Worm (Caenorhabditis elegans): ENCODE data around the gene C28H8.7.

The C28H8.7 gene

ce11 chrIII:5840277-5840676 is 46.5 kb downstream of the C28H8.7 start:
- TF ChIP-seq nhr-76 (tag; optimal IDR thresholded peaks at IDR 0.05) (no peak), ces-1 (GFP tag; optimal IDR thresholded peaks at IDR 0.05) (peak; percentile 27), sptf-1 (tag; optimal IDR thresholded peaks at IDR 0.05) (no peak), M03D4.4 (tag; optimal IDR thresholded peaks at IDR 0.05) (no peak)

DNA sequence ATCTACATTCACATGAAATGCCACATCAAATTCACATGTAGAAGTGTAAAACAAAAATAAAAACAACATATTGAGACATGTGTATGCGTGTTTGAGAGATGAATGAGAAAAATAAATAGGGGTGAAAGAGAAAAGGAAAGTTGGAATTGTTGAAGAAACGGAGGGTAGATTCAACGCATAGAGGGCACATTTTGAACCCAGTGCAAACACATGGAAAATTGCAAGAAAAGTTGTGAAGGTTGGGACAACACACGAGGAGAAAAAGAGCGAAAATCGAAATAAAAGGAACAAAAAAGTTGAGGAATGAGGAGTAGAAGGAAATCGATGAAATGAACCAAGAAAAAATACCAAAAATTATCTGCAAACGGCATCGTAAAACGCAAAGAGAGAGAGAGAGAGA is 47.2 kb downstream of the C28H8.7 start:
- no peak for TF ChIP-seq lin-13 (tag; optimal IDR thresholded peaks at IDR 0.05)

- no peak for TF ChIP-seq tbx-8 (GFP tag; optimal IDR thresholded peaks at IDR 0.05)
- TF ChIP-seq zip-8 (tag; optimal IDR thresholded peaks at IDR 0.05) = no peak
- no peak for TF ChIP-seq drap-1 (GFP tag; optimal IDR thresholded peaks at IDR 0.05)
- peak; percentile 32 for TF ChIP-seq elt-3 (tag; optimal IDR thresholded peaks at IDR 0.05)
These were observed 47.6 kb downstream of the C28H8.7 start for ce11 chrIII:5839147-5839546.

DNA sequence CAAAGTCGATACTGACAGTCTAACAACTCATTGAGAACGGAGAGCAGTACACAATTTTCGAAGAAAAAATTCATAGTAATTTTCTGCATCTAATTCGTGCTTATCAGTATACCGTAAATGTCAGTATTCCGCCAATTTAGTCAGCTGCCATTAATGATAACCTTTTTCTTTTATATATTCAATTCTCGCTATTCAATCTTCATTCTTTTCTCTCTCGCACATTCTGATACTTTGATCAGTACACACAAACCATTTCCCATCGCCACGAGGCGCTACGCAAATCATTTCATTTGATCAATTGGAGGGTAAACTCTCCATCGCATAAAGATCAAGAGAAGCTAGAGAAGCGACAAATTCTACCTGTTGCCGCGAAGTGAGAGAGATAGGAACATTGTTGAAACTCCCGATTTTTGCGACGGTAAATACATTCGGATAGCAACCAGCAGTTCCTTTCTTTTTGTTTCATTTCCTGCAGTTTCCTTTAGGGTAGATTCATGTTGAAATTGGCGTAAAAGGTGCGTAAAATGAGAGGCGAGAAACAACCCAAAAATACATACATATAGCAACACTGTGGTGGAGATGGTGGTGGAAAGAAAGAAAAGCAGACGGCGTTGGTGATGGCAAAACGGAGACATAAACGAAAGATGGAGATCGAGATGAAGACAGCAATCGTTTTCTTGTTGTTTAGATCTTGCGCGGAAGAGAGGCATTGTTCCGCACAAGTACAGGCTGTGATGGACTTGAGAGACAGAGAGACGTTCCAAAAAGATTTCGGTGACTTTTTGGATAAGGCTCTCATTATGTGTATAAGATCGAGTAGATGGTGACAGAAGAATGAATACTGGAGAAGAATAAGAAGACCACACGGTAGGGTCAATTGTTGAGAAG is 48.4 kb downstream of the C28H8.7 start:
- TF ChIP-seq ces-1 (GFP tag; optimal IDR thresholded peaks at IDR 0.05) (no peak), ham-2 (GFP tag; optimal IDR thresholded peaks at IDR 0.05) (peak; percentile 48), mep-1 (tag; optimal IDR thresholded peaks at IDR 0.05) (peak; percentile 26), pha-4 (tag; optimal IDR thresholded peaks at IDR 0.05) (no peak), sem-2 (GFP tag; optimal IDR thresholded peaks at IDR 0.05) (no peak), elt-1 (tag; optimal IDR thresholded peaks at IDR 0.05; ENCODE audit: borderline replicate concordance, insufficient read depth) (peak; percentile 95), elt-3 (tag; optimal IDR thresholded peaks at IDR 0.05) (peak; percentile 15)

ce11 chrIII:5836816-5837215 is 50.0 kb downstream of the C28H8.7 start, which contains the start of gene W04D12.1:
TSS of gene W04D12.1 (plus strand) at chrIII:5836926.
- no peak for TF ChIP-seq unc-39 (tag; optimal IDR thresholded peaks at IDR 0.05)
- TF ChIP-seq nhr-2 (tag; optimal IDR thresholded peaks at IDR 0.05) = no peak
- no peak for TF ChIP-seq lsy-2 (tag; optimal IDR thresholded peaks at IDR 0.05)
- no peak for TF ChIP-seq tbx-8 (GFP tag; optimal IDR thresholded peaks at IDR 0.05)
- TF ChIP-seq flh-1 (GFP tag; optimal IDR thresholded peaks at IDR 0.05) = no peak
- TF ChIP-seq nhr-237 (tag; optimal IDR thresholded peaks at IDR 0.05) = peak; percentile 27
- TF ChIP-seq drap-1 (GFP tag; optimal IDR thresholded peaks at IDR 0.05) = no peak
- peak; percentile 21 for TF ChIP-seq sptf-1 (tag; optimal IDR thresholded peaks at IDR 0.05)
- no peak for TF ChIP-seq ham-2 (GFP tag; optimal IDR thresholded peaks at IDR 0.05)
- no peak for TF ChIP-seq unc-120 (tag; optimal IDR thresholded peaks at IDR 0.05; ENCODE audit: poor library complexity, severe bottlenecking)

ce11 chrIII:5836261-5836660 is 50.5 kb downstream of the C28H8.7 start:
- peak; percentile 6 for TF ChIP-seq elt-1 (tag; optimal IDR thresholded peaks at IDR 0.05; ENCODE audit: borderline replicate concordance, insufficient read depth)
- TF ChIP-seq nhr-12 (tag; optimal IDR thresholded peaks at IDR 0.05) = no peak
